Fruit fly (Drosophila melanogaster) whole organism, embryonic: ENCODE results near the gene CG31463.

Source experiments
- CG10147 ChIP-seq: fragments of 200-800 bp; sonication (Bioruptor generic); optimal IDR thresholded peaks from 2 replicates; lab custom pipeline; 2019; ENCODE audit warnings: missing biosample characterization, mild to moderate bottlenecking, missing genetic modification characterization, moderate library complexity
- CG10979 ChIP-seq: fragments of 200-800 bp; sonication (Bioruptor generic); optimal IDR thresholded peaks from 2 replicates; lab custom pipeline; 2018; ENCODE audit warnings: missing biosample characterization, mild to moderate bottlenecking, missing genetic modification characterization, moderate library complexity
- CG11247 ChIP-seq: fragments of 200-800 bp; sonication (Bioruptor generic); IDR thresholded peaks from 2 replicates; pipeline ENCODE4 v1.3.6; 2022; ENCODE audit warnings: missing biosample characterization, missing genetic modification characterization
- CG12391 ChIP-seq: fragments of 200-800 bp; sonication (Bioruptor generic); optimal IDR thresholded peaks from 3 replicates; lab custom pipeline; 2018; ENCODE audit warnings: missing biosample characterization, mild to moderate bottlenecking, missing genetic modification characterization, moderate library complexity
- CG13287 ChIP-seq: fragments of 200-800 bp; sonication (Bioruptor generic); IDR thresholded peaks from 2 replicates; pipeline ENCODE4 v1.3.6; 2022; ENCODE audit warnings: missing biosample characterization, missing genetic modification characterization; ENCODE audit not compliant: partially characterized antibody
- CG13624 ChIP-seq: fragments of 200-800 bp; sonication (Bioruptor generic); optimal IDR thresholded peaks from 2 replicates; lab custom pipeline; 2016; ENCODE audit warnings: missing biosample characterization, missing genetic modification characterization
- CG17385 ChIP-seq: fragments of 200-800 bp; sonication (Bioruptor generic); optimal IDR thresholded peaks from 3 replicates; lab custom pipeline; 2018; ENCODE audit warnings: missing biosample characterization, mild to moderate bottlenecking, missing genetic modification characterization
- CG1832 ChIP-seq: fragments of 200-800 bp; sonication (Bioruptor generic); optimal IDR thresholded peaks from 2 replicates; lab custom pipeline; 2017; ENCODE audit warnings: missing biosample characterization, mild to moderate bottlenecking, missing genetic modification characterization, inconsistent platforms
- CG2120 ChIP-seq: fragments of 200-800 bp; sonication (Bioruptor generic); optimal IDR thresholded peaks from 3 replicates; lab custom pipeline; 2016; ENCODE audit warnings: missing biosample characterization, missing genetic modification characterization
- CG2199 ChIP-seq: fragments of 200-800 bp; sonication (Bioruptor generic); IDR thresholded peaks from 3 replicates; pipeline ENCODE4 v1.3.6; 2022; ENCODE audit warnings: missing biosample characterization, missing genetic modification characterization
- CG3065 ChIP-seq: fragments of 200-800 bp; sonication (Bioruptor generic); optimal IDR thresholded peaks from 2 replicates; lab custom pipeline; 2016; ENCODE audit warnings: missing biosample characterization, missing genetic modification characterization
- CG32772 ChIP-seq: fragments of 200-800 bp; sonication (Bioruptor generic); IDR thresholded peaks from 2 replicates; pipeline ENCODE4 v1.3.6; 2022; ENCODE audit warnings: missing biosample characterization, missing genetic modification characterization
- CG3281 ChIP-seq: fragments of 200-800 bp; sonication (Bioruptor generic); optimal IDR thresholded peaks from 3 replicates; lab custom pipeline; 2017; ENCODE audit warnings: missing biosample characterization, mild to moderate bottlenecking, missing genetic modification characterization
- CG34422 ChIP-seq: fragments of 200-800 bp; sonication (Bioruptor generic); IDR thresholded peaks from 3 replicates; pipeline ENCODE4 v1.3.6; 2022; ENCODE audit warnings: missing biosample characterization, missing genetic modification characterization
- CG6175 ChIP-seq: fragments of 200-800 bp; sonication (Bioruptor generic); IDR thresholded peaks from 3 replicates; pipeline ENCODE4 v1.3.6; 2022; ENCODE audit warnings: missing biosample characterization, missing genetic modification characterization
- CG6272 ChIP-seq: fragments of 200-800 bp; sonication (Bioruptor generic); IDR thresholded peaks from 2 replicates; pipeline ENCODE4 v1.3.6; 2022; ENCODE audit warnings: missing biosample characterization, missing genetic modification characterization
- CG9932 ChIP-seq: fragments of 200-800 bp; sonication (Bioruptor generic); IDR thresholded peaks from 2 replicates; pipeline ENCODE4 v1.3.6; 2022; ENCODE audit warnings: missing biosample characterization, missing genetic modification characterization
- D19A ChIP-seq: fragments of 200-800 bp; optimal IDR thresholded peaks from 3 replicates; lab custom pipeline; 2019; ENCODE audit warnings: missing biosample characterization, mild to moderate bottlenecking, missing genetic modification characterization, moderate library complexity
- Dbx ChIP-seq: fragments of 200-800 bp; sonication (Bioruptor generic); IDR thresholded peaks from 3 replicates; pipeline ENCODE4 v1.3.6; 2022; ENCODE audit warnings: missing biosample characterization, missing genetic modification characterization
- Dll ChIP-seq: fragments of 200-800 bp; sonication (Bioruptor generic); IDR thresholded peaks from 4 replicates; pipeline ENCODE4 v1.3.6; 2022; ENCODE audit warnings: missing biosample characterization, missing genetic modification characterization; ENCODE audit not compliant: partially characterized antibody
- Ets65A ChIP-seq: fragments of 200-800 bp; sonication (Bioruptor generic); peaks from one replicate; lab custom pipeline; 2016; ENCODE audit warnings: missing biosample characterization, missing genetic modification characterization
- HmgZ ChIP-seq: fragments of 200-800 bp; sonication (Bioruptor generic); optimal IDR thresholded peaks from 2 replicates; lab custom pipeline; 2018; ENCODE audit warnings: missing biosample characterization, mild to moderate bottlenecking, missing genetic modification characterization
- MBD-R2 ChIP-seq: fragments of 200-800 bp; sonication (Bioruptor generic); IDR thresholded peaks from 2 replicates; pipeline ENCODE4 v1.3.6; 2022; ENCODE audit warnings: missing biosample characterization, missing genetic modification characterization
- MESR4 ChIP-seq: fragments of 200-800 bp; sonication (Bioruptor generic); optimal IDR thresholded peaks from 2 replicates; lab custom pipeline; 2018; ENCODE audit warnings: missing biosample characterization, mild to moderate bottlenecking, missing genetic modification characterization, moderate library complexity
- Med ChIP-seq: fragments of 200-800 bp; sonication (Bioruptor generic); peaks from one replicate; lab custom pipeline; 2016; ENCODE audit warnings: missing biosample characterization, missing genetic modification characterization, mild to moderate bottlenecking, inconsistent platforms, moderate library complexity
- Meics ChIP-seq: fragments of 200-800 bp; sonication (Bioruptor generic); optimal IDR thresholded peaks from 2 replicates; lab custom pipeline; 2017; ENCODE audit warnings: missing biosample characterization, mild to moderate bottlenecking, missing genetic modification characterization
- Mrtf ChIP-seq: fragments of 200-800 bp; sonication (Bioruptor generic); IDR thresholded peaks from 3 replicates; pipeline ENCODE4 v1.3.6; 2022; ENCODE audit warnings: missing biosample characterization, missing genetic modification characterization
- Pdp1 ChIP-seq, 2 experiments: fragments of 200-800 bp; sonication (Bioruptor generic); optimal IDR thresholded peaks; 3 replicates each; lab custom pipeline; 2016; ENCODE audit warnings: missing biosample characterization in 2 of 2, missing genetic modification characterization in 2 of 2, mild to moderate bottlenecking in 1 of 2, moderate library complexity in 1 of 2
- Sry-δ ChIP-seq: fragments of 200-800 bp; sonication (Bioruptor generic); optimal IDR thresholded peaks from 2 replicates; lab custom pipeline; 2016; ENCODE audit warnings: missing biosample characterization, missing genetic modification characterization
- Xbp1 ChIP-seq: fragments of 200-800 bp; sonication (Bioruptor generic); optimal IDR thresholded peaks from 3 replicates; lab custom pipeline; 2016; ENCODE audit warnings: missing biosample characterization, mild to moderate bottlenecking, missing genetic modification characterization
- Xrp1 ChIP-seq: fragments of 200-800 bp; sonication (Bioruptor generic); IDR thresholded peaks from 2 replicates; pipeline ENCODE4 v1.3.6; 2022; ENCODE audit warnings: missing biosample characterization, missing genetic modification characterization
- bcd ChIP-seq: fragments of 200-800 bp; sonication (Bioruptor generic); optimal IDR thresholded peaks from 2 replicates; lab custom pipeline; 2017; ENCODE audit warnings: missing biosample characterization, mild to moderate bottlenecking, missing genetic modification characterization
- ci ChIP-seq: fragments of 200-800 bp; sonication (Bioruptor generic); IDR thresholded peaks from 3 replicates; pipeline ENCODE4 v1.3.6; 2022; ENCODE audit warnings: missing biosample characterization, missing genetic modification characterization
- crp ChIP-seq, 2 experiments: fragments of 200-800 bp; sonication (Bioruptor generic); optimal IDR thresholded peaks; 2 replicates in 1 of 2; 3 replicates in 1 of 2; lab custom pipeline; 2017; ENCODE audit warnings: missing biosample characterization in 2 of 2, missing genetic modification characterization in 2 of 2, mild to moderate bottlenecking in 1 of 2, moderate library complexity in 1 of 2
- hkb ChIP-seq, 2 experiments: fragments of 200-800 bp in 1 of 2; fragments of >200 bp in 1 of 2; sonication (Bioruptor generic) in 1 of 2; IDR thresholded peaks in 1 of 2; optimal IDR thresholded peaks in 1 of 2; 2 replicates each; pipeline versions ENCODE4 v1.3.6 to Lab custom; 2017 to 2022; ENCODE audit warnings: missing biosample characterization in 1 of 2, missing genetic modification characterization in 1 of 2
- kah ChIP-seq: fragments of 200-800 bp; sonication (Bioruptor generic); optimal IDR thresholded peaks from 2 replicates; lab custom pipeline; 2018; ENCODE audit warnings: missing biosample characterization, mild to moderate bottlenecking, missing genetic modification characterization
- lbe ChIP-seq: fragments of 200-800 bp; sonication (Bioruptor generic); optimal IDR thresholded peaks from 2 replicates; lab custom pipeline; 2016; ENCODE audit warnings: missing biosample characterization, mild to moderate bottlenecking, missing genetic modification characterization
- lilli ChIP-seq: fragments of 200-800 bp; sonication (Bioruptor generic); optimal IDR thresholded peaks from 3 replicates; lab custom pipeline; 2016; ENCODE audit warnings: missing biosample characterization, missing genetic modification characterization
- nom ChIP-seq: fragments of 200-800 bp; sonication (Bioruptor generic); optimal IDR thresholded peaks from 2 replicates; lab custom pipeline; 2017; ENCODE audit warnings: missing biosample characterization, missing genetic modification characterization, mild to moderate bottlenecking, moderate library complexity, missing genetic modification reagents
- pzg ChIP-seq: fragments of 200-800 bp; sonication (Bioruptor generic); optimal IDR thresholded peaks from 3 replicates; lab custom pipeline; 2018; ENCODE audit warnings: missing biosample characterization, mild to moderate bottlenecking, missing genetic modification characterization, moderate library complexity
- slbo ChIP-seq: fragments of 200-800 bp; sonication (Bioruptor generic); IDR thresholded peaks from 2 replicates; pipeline ENCODE4 v1.3.6; 2022; ENCODE audit warnings: missing biosample characterization, missing genetic modification characterization
- sna ChIP-seq: fragments of 200-800 bp; sonication (Bioruptor generic); IDR thresholded peaks from 2 replicates; pipeline ENCODE4 v1.3.6; 2022; ENCODE audit warnings: missing biosample characterization, missing genetic modification characterization; ENCODE audit not compliant: partially characterized antibody
- z ChIP-seq: fragments of 200-800 bp; sonication (Bioruptor generic); IDR thresholded peaks from 3 replicates; pipeline ENCODE4 v1.3.6; 2022; ENCODE audit warnings: missing biosample characterization, missing genetic modification characterization

CG31463 gene

dm6 chr3R:8303848-8304247, 11.7 kb downstream of the CG31463 start, which contains the start of gene nac (continued):
- TF ChIP-seq Dbx (GFP tag; lab: Robert Waterston, UW) (0 out of 3 replicates have a peak, but pooled peaks have one; percentile 36), nom (GFP tag; lab: Kevin White, UChicago) (peak; percentile 6), CG17385 (peak; percentile 12), HmgZ (tag; lab: Kevin White, UChicago) (peak; percentile 41), CG13287 (GFP tag; lab: Robert Waterston, UW) (peak; percentile 35), CG32772 (GFP tag; lab: Robert Waterston, UW) (no peak), Meics (peak; percentile 10), CG6175 (no peak), MBD-R2 (GFP tag; lab: Robert Waterston, UW) (peak; percentile 79), CG3281 (GFP tag; lab: Kevin White, UChicago) (peak; percentile 8), Sry-δ (GFP tag; lab: Kevin White, UChicago) (no peak), Mrtf (GFP tag; lab: Robert Waterston, UW) (no peak), Xrp1 (GFP tag; lab: Robert Waterston, UW) (peak; percentile 24; the same call in 1 of the 2 replicates), Ets65A (GFP tag; lab: Kevin White, UChicago) (peak; percentile 11), crp (GFP tag; optimal IDR thresholded peaks at IDR 0.05; lab: Kevin White, UChicago) (peak; percentile 65 to 90), CG12391 (tag; lab: Kevin White, UChicago) (peak; percentile 17), Pdp1 (GFP tag; optimal IDR thresholded peaks at IDR 0.05; lab: Kevin White, UChicago) (peak in 1 of 2 experiments; percentile 21), Dll (GFP tag; lab: Robert Waterston, UW) (0 out of 4 replicates have a peak, but pooled peaks have one; percentile 42), sna (0 out of 2 replicates have a peak, but pooled peaks have one; percentile 16), kah (GFP tag; lab: Kevin White, UChicago) (no peak), slbo (GFP tag; lab: Robert Waterston, UW) (peak; percentile 46; the same call in 1 of the 2 replicates), CG2199 (GFP tag; lab: Robert Waterston, UW) (peak; percentile 26; the same call in 1 of the 3 replicates), CG11247 (GFP tag; lab: Robert Waterston, UW) (peak; percentile 38; the same call in 1 of the 2 replicates), CG10979 (tag; lab: Kevin White, UChicago) (no peak), hkb (optimal IDR thresholded peaks at IDR 0.05; lab: Kevin White, UChicago) (peak; percentile 97), hkb (GFP tag; IDR thresholded peaks at IDR 0.05; lab: Robert Waterston, UW) (no peak), CG34422 (peak; percentile 61; the same call in 2 of the 3 replicates), CG1832 (GFP tag; lab: Kevin White, UChicago) (no peak), CG10147 (GFP tag; lab: Kevin White, UChicago) (peak; percentile 15), MESR4 (GFP tag; lab: Kevin White, UChicago) (peak; percentile 41), ci (GFP tag; lab: Robert Waterston, UW) (0 out of 3 replicates have a peak, but pooled peaks have one; percentile 36), CG2120 (GFP tag; lab: Kevin White, UChicago) (peak; percentile 34), CG13624 (GFP tag; lab: Kevin White, UChicago) (peak; percentile 28), CG9932 (GFP tag; lab: Robert Waterston, UW) (peak; percentile 49), Med (GFP tag; lab: Kevin White, UChicago) (peak; percentile 79), pzg (GFP tag; lab: Kevin White, UChicago) (peak; percentile 9), bcd (GFP tag; lab: Kevin White, UChicago) (no peak), Xbp1 (GFP tag; lab: Kevin White, UChicago) (peak; percentile 28), z (peak; percentile 78), D19A (tag; lab: Kevin White, UChicago) (peak; percentile 3), lbe (no peak), CG6272 (no peak), CG3065 (GFP tag; lab: Kevin White, UChicago) (no peak), lilli (GFP tag; lab: Kevin White, UChicago) (peak; percentile 41)
